Fruit fly (Drosophila melanogaster): Measurements from ENCODE around the gene CG10375.

CG10375 gene

dm6 chr3R:23734573-23735404, 32.7 kb upstream of the CG10375 start (continued):
- TF ChIP-seq Drgx (GFP tag; IDR thresholded peaks at IDR 0.05): peak; percentile 67
- no peak for TF ChIP-seq CG1603 (tag; optimal IDR thresholded peaks at IDR 0.05)

- no peak for TF ChIP-seq pita (GFP tag; optimal IDR thresholded peaks at IDR 0.05)
- peak; percentile 46 for TF ChIP-seq Med (GFP tag)
- peak; percentile 33; the same call in 1 of the 2 replicates for TF ChIP-seq CG42726 (GFP tag; IDR thresholded peaks at IDR 0.05; ENCODE audit: partially characterized antibody)
- peak; percentile 18 for TF ChIP-seq ewg (GFP tag; optimal IDR thresholded peaks at IDR 0.05)
- TF ChIP-seq toy (GFP tag; IDR thresholded peaks at IDR 0.05): no peak
- TF ChIP-seq CG11247 (GFP tag; IDR thresholded peaks at IDR 0.05): no peak
- TF ChIP-seq CG15479 (GFP tag; optimal IDR thresholded peaks at IDR 0.05): peak; percentile 46
- no peak for TF ChIP-seq da (GFP tag; optimal IDR thresholded peaks at IDR 0.05)
- 0 out of 3 replicates have a peak, but pooled peaks have one; percentile 21 for TF ChIP-seq CG6791 (GFP tag; IDR thresholded peaks at IDR 0.05; ENCODE audit: partially characterized antibody)
- TF ChIP-seq Tbp (GFP tag; optimal IDR thresholded peaks at IDR 0.05): peak; percentile 21
- TF ChIP-seq CG8359 (GFP tag; optimal IDR thresholded peaks at IDR 0.05; ENCODE audit: borderline replicate concordance): peak; percentile 100
- no peak for TF ChIP-seq Dbx (GFP tag; IDR thresholded peaks at IDR 0.05)
- TF ChIP-seq CG6175 (GFP tag; IDR thresholded peaks at IDR 0.05): 0 out of 3 replicates have a peak, but pooled peaks have one; percentile 27
- 0 out of 3 replicates have a peak, but pooled peaks have one; percentile 10 for TF ChIP-seq ci (GFP tag; IDR thresholded peaks at IDR 0.05)
- no peak for TF ChIP-seq danr (GFP tag; IDR thresholded peaks at IDR 0.05)
- no peak for TF ChIP-seq Dll (GFP tag; IDR thresholded peaks at IDR 0.05; ENCODE audit: partially characterized antibody)
- peak; percentile 4 for TF ChIP-seq cwo (GFP tag; optimal IDR thresholded peaks at IDR 0.05)
- 0 out of 3 replicates have a peak, but pooled peaks have one; percentile 20 for TF ChIP-seq HLH4C (GFP tag; IDR thresholded peaks at IDR 0.05; ENCODE audit: partially characterized antibody)
- peak; percentile 36; the same call in 1 of the 3 replicates for TF ChIP-seq Opbp (GFP tag; IDR thresholded peaks at IDR 0.05; ENCODE audit: partially characterized antibody)
- no peak for TF ChIP-seq CG18619 (GFP tag; optimal IDR thresholded peaks at IDR 0.05)
- TF ChIP-seq tin (GFP tag; optimal IDR thresholded peaks at IDR 0.05): no peak
- no peak for TF ChIP-seq CG9609 (GFP tag; optimal IDR thresholded peaks at IDR 0.05)
- TF ChIP-seq sima (GFP tag; optimal IDR thresholded peaks at IDR 0.05): no peak
- no peak for TF ChIP-seq Myb (GFP tag; optimal IDR thresholded peaks at IDR 0.05)
- TF ChIP-seq ap (GFP tag; IDR thresholded peaks at IDR 0.05): no peak
- TF ChIP-seq stwl (tag; optimal IDR thresholded peaks at IDR 0.05): no peak
- TF ChIP-seq seq (GFP tag; IDR thresholded peaks at IDR 0.05): no peak
These were observed 31.9 kb upstream of the CG10375 start for dm6 chr3R:23735648-23736047.

DNA sequence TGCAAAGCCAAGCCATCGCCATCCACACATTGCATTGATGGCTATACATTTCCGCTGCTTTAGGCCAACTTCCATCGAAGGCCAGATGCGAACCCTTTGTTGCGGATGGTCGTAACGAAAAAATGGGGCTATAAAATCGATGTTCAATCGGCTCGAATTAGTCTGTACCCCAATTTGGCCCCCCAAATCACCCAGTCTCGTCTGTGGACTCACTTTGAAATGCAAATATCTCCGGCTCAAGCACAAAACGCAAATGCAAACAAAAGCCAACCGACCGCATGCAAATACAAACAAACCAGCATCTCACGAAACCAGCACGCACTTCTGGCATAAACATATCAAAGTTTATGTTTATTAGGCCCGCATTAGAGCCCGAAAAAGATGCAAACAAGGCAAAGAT, 31.1 kb upstream of the CG10375 start:
- TF ChIP-seq Hr3 (GFP tag; optimal IDR thresholded peaks at IDR 0.05) (no peak), H15 (GFP tag; IDR thresholded peaks at IDR 0.05) (peak; percentile 42; the same call in 1 of the 3 replicates), oc (tag; optimal IDR thresholded peaks at IDR 0.05) (peak; percentile 17), Awh (GFP tag; IDR thresholded peaks at IDR 0.05) (peak; percentile 58; the same call in 1 of the 2 replicates), CG13287 (GFP tag; IDR thresholded peaks at IDR 0.05; ENCODE audit: partially characterized antibody) (no peak), pb (GFP tag; optimal IDR thresholded peaks at IDR 0.05) (peak; percentile 7), CG12071 (GFP tag; optimal IDR thresholded peaks at IDR 0.05) (peak; percentile 14), slou (GFP tag; optimal IDR thresholded peaks at IDR 0.05) (no peak), CG15479 (GFP tag; optimal IDR thresholded peaks at IDR 0.05) (no peak), BtbVII (GFP tag; optimal IDR thresholded peaks at IDR 0.05) (no peak), slbo (GFP tag; IDR thresholded peaks at IDR 0.05) (no peak), dysf (GFP tag; IDR thresholded peaks at IDR 0.05) (no peak), Med (GFP tag) (peak; percentile 65), ci (GFP tag; IDR thresholded peaks at IDR 0.05) (peak; percentile 54; the same call in 1 of the 3 replicates), CG13894 (tag; optimal IDR thresholded peaks at IDR 0.05) (no peak), CG8944 (GFP tag; optimal IDR thresholded peaks at IDR 0.05) (no peak), H2.0 (GFP tag; IDR thresholded peaks at IDR 0.05) (no peak), NC2β (GFP tag; optimal IDR thresholded peaks at IDR 0.05) (no peak), Xrp1 (GFP tag; IDR thresholded peaks at IDR 0.05) (0 out of 2 replicates have a peak, but pooled peaks have one; percentile 16), grn (GFP tag; optimal IDR thresholded peaks at IDR 0.05) (no peak), Meics (GFP tag; optimal IDR thresholded peaks at IDR 0.05) (no peak)

Measured in whole organism, embryonic.